Fruit fly (Drosophila melanogaster): ENCODE measurements around the gene wol.

The wol gene

DNA sequence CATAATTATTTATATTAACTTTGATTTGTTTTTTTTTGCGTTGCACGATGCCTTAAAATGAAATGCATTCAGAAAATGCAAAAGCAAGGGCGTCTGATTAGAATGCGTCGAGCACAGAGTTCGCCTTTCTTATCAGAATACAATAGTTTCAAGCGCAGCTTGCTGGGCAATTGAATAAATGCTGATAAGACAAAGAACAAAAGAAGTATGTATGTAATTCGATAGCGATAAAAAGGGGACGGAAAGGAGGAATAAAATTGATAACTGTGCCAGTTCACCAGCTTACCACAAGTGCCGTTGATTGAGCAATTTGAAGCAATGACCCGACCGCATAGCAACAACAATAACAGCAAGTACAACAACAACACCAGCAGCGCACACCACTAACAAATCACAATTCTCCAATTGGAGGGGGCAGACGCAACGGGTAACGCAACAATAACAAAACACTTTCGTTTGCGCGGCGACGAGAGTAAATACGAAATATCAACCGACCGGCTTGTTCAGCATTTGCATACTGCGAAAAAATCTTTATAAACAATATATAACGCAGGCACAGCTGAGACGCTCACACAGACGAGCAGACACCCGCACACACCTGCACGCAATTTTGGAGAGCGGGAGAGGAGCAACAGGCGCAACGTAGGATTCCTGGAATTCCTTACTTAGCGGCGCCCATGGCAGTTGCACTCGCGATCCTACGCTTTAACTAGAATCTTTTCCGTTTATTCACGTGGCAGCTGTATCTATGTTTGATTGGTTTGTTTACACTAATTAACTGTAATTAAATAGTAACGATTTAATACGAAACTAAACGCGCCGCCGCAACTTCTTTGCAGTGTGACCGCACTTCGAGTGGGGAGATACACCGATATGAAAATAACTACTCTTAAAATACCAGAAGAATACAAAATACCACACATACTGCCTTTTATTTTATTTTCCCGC, 2.3 kb downstream of the wol start, which contains the start of gene Btk:
Gene Btk, minus strand, starts transcription at position 860 of the 948 bp plus-strand sequence.
- no peak for TF ChIP-seq CG18262 (tag; optimal IDR thresholded peaks at IDR 0.05)
- peak; percentile 58 for TF ChIP-seq CG8924 (tag; optimal IDR thresholded peaks at IDR 0.05)
- peak; percentile 90 for TF ChIP-seq E2f2 (GFP tag; IDR thresholded peaks at IDR 0.05)
- peak; percentile 10 for TF ChIP-seq Sin3A (optimal IDR thresholded peaks at IDR 0.05)
- TF ChIP-seq MBD-R2 (GFP tag; IDR thresholded peaks at IDR 0.05): peak; percentile 11; the same call in 1 of the 2 replicates
- peak; percentile 31 for TF ChIP-seq stwl (tag; optimal IDR thresholded peaks at IDR 0.05)
- TF ChIP-seq CG33213 (GFP tag; optimal IDR thresholded peaks at IDR 0.05): peak; percentile 8
- no peak for TF ChIP-seq NFAT (GFP tag; IDR thresholded peaks at IDR 0.05)
- TF ChIP-seq sna (GFP tag; IDR thresholded peaks at IDR 0.05; ENCODE audit: partially characterized antibody): no peak
- TF ChIP-seq Hr78 (GFP tag; optimal IDR thresholded peaks at IDR 0.05): peak in 1 of 2 experiments; percentile 96
- peak; percentile 29; the same call in 1 of the 2 replicates for TF ChIP-seq crol (GFP tag; IDR thresholded peaks at IDR 0.05)
- peak; percentile 77 for TF ChIP-seq sens (GFP tag)
- TF ChIP-seq CG14860 (GFP tag; IDR thresholded peaks at IDR 0.05; ENCODE audit: partially characterized antibody): 0 out of 3 replicates have a peak, but pooled peaks have one; percentile 26
- peak; percentile 96 for TF ChIP-seq ewg (GFP tag; optimal IDR thresholded peaks at IDR 0.05)
- peak; percentile 30 for TF ChIP-seq Lhr (GFP tag; optimal IDR thresholded peaks at IDR 0.05)
- TF ChIP-seq CG13287 (GFP tag; IDR thresholded peaks at IDR 0.05; ENCODE audit: partially characterized antibody): peak; percentile 5; the same call in 1 of the 2 replicates
- peak; percentile 44; the same call in 1 of the 2 replicates for TF ChIP-seq Awh (GFP tag; IDR thresholded peaks at IDR 0.05)
- no peak for TF ChIP-seq ase (GFP tag; IDR thresholded peaks at IDR 0.05)
- no peak for TF ChIP-seq ssp (GFP tag; IDR thresholded peaks at IDR 0.05)
- TF ChIP-seq CG4360 (GFP tag; IDR thresholded peaks at IDR 0.05): peak; percentile 96
- TF ChIP-seq Dp (GFP tag; optimal IDR thresholded peaks at IDR 0.05): peak; percentile 89
- peak in 1 of 2 experiments; percentile 47 for TF ChIP-seq crp (GFP tag; optimal IDR thresholded peaks at IDR 0.05)
- no peak for TF ChIP-seq CG8359 (GFP tag; optimal IDR thresholded peaks at IDR 0.05; ENCODE audit: borderline replicate concordance)
- peak; percentile 79 for TF ChIP-seq CTCF (GFP tag; optimal IDR thresholded peaks at IDR 0.05)
- TF ChIP-seq eyg (GFP tag; optimal IDR thresholded peaks at IDR 0.05): no peak
- TF ChIP-seq knrl (GFP tag; IDR thresholded peaks at IDR 0.05; ENCODE audit: partially characterized antibody): no peak
- 0 out of 3 replicates have a peak, but pooled peaks have one; percentile 16 for TF ChIP-seq CG34224 (GFP tag; IDR thresholded peaks at IDR 0.05; ENCODE audit: partially characterized antibody)
- TF ChIP-seq scrt (GFP tag; optimal IDR thresholded peaks at IDR 0.05): peak; percentile 83
- TF ChIP-seq CG17385 (GFP tag; optimal IDR thresholded peaks at IDR 0.05): peak; percentile 0
- TF ChIP-seq bbx (GFP tag; IDR thresholded peaks at IDR 0.05; ENCODE audit: partially characterized antibody): 0 out of 2 replicates have a peak, but pooled peaks have one; percentile 35
- TF ChIP-seq cg (GFP tag; optimal IDR thresholded peaks at IDR 0.05): peak; percentile 67
- TF ChIP-seq dpn (GFP tag; optimal IDR thresholded peaks at IDR 0.05): no peak
- no peak for TF ChIP-seq CG32532 (GFP tag; IDR thresholded peaks at IDR 0.05)
- peak; percentile 9 for TF ChIP-seq nerfin-1 (tag; optimal IDR thresholded peaks at IDR 0.05)
- peak; percentile 21; the same call in 1 of the 2 replicates for TF ChIP-seq Rfx (GFP tag; IDR thresholded peaks at IDR 0.05)
- peak; percentile 28 for TF ChIP-seq Jarid2 (GFP tag; optimal IDR thresholded peaks at IDR 0.05)
- TF ChIP-seq nom (GFP tag; optimal IDR thresholded peaks at IDR 0.05): peak; percentile 16
- TF ChIP-seq nmo (GFP tag; optimal IDR thresholded peaks at IDR 0.05): peak; percentile 16
- peak; percentile 28 for TF ChIP-seq trem (tag; optimal IDR thresholded peaks at IDR 0.05)
- peak; percentile 80 for TF ChIP-seq Vsx1 (GFP tag; optimal IDR thresholded peaks at IDR 0.05)
- peak; percentile 18 for TF ChIP-seq CG2116 (GFP tag; optimal IDR thresholded peaks at IDR 0.05)
- TF ChIP-seq GATAe (GFP tag; conservative IDR thresholded peaks at IDR 0.05): no peak
- peak; percentile 15 for TF ChIP-seq Side (GFP tag; optimal IDR thresholded peaks at IDR 0.05)
- TF ChIP-seq chm (GFP tag; IDR thresholded peaks at IDR 0.05): 0 out of 2 replicates have a peak, but pooled peaks have one; percentile 46
- TF ChIP-seq vvl (GFP tag; IDR thresholded peaks at IDR 0.05): peak; percentile 68; the same call in 1 of the 2 replicates
- TF ChIP-seq CG9727 (GFP tag; optimal IDR thresholded peaks at IDR 0.05): peak; percentile 46
